Fruit fly (Drosophila melanogaster): Measurements from ENCODE around the gene sgg.

The sgg gene

dm6 chrX:2653533-2654296 lies 20.0 kb downstream of the sgg start (continued):
- TF ChIP-seq mirr (GFP tag; optimal IDR thresholded peaks at IDR 0.05) (peak; percentile 24), CG13123 (GFP tag; optimal IDR thresholded peaks at IDR 0.05) (no peak), lab (GFP tag; optimal IDR thresholded peaks at IDR 0.05) (peak; percentile 28), CG12219 (GFP tag; optimal IDR thresholded peaks at IDR 0.05) (peak; percentile 24), CG12299 (tag; optimal IDR thresholded peaks at IDR 0.05) (peak; percentile 12), tap (tag; optimal IDR thresholded peaks at IDR 0.05) (peak; percentile 26), wek (GFP tag; optimal IDR thresholded peaks at IDR 0.05) (peak; percentile 26), Xrp1 (GFP tag; IDR thresholded peaks at IDR 0.05) (peak; percentile 10; the same call in 1 of the 2 replicates), CG6813 (GFP tag; optimal IDR thresholded peaks at IDR 0.05) (peak; percentile 4), Pdp1 (GFP tag; optimal IDR thresholded peaks at IDR 0.05) (peak in 1 of 2 experiments; percentile 64), CG34376 (GFP tag; optimal IDR thresholded peaks at IDR 0.05) (peak; percentile 25), CG17568 (GFP tag; optimal IDR thresholded peaks at IDR 0.05) (peak; percentile 44), CG4360 (GFP tag; IDR thresholded peaks at IDR 0.05) (peak; percentile 42), CG10147 (GFP tag; optimal IDR thresholded peaks at IDR 0.05) (peak; percentile 8), fd64A (GFP tag; optimal IDR thresholded peaks at IDR 0.05) (peak; percentile 61), fru (optimal IDR thresholded peaks at IDR 0.05) (no peak), Sox100B (GFP tag; optimal IDR thresholded peaks at IDR 0.05) (peak; percentile 11), zf30C (GFP tag; optimal IDR thresholded peaks at IDR 0.05) (no peak), CG10543 (GFP tag; optimal IDR thresholded peaks at IDR 0.05) (peak; percentile 16), CG17385 (GFP tag; optimal IDR thresholded peaks at IDR 0.05) (peak; percentile 70), exex (tag; optimal IDR thresholded peaks at IDR 0.05) (peak; percentile 94), Sox102F (GFP tag; optimal IDR thresholded peaks at IDR 0.05) (peak; percentile 21), BtbVII (GFP tag; optimal IDR thresholded peaks at IDR 0.05) (peak; percentile 32), Sry-β (GFP tag; optimal IDR thresholded peaks at IDR 0.05) (peak; percentile 5), row (GFP tag; IDR thresholded peaks at IDR 0.05) (no peak), CG17912 (GFP tag; optimal IDR thresholded peaks at IDR 0.05) (peak; percentile 2), CG2678 (tag; optimal IDR thresholded peaks at IDR 0.05) (peak; percentile 49), CrebB (tag; optimal IDR thresholded peaks at IDR 0.05) (no peak), sug (tag; optimal IDR thresholded peaks at IDR 0.05) (peak; percentile 58), CG11723 (GFP tag; optimal IDR thresholded peaks at IDR 0.05) (peak; percentile 23), sna (GFP tag; IDR thresholded peaks at IDR 0.05; ENCODE audit: partially characterized antibody) (no peak), HmgZ (tag; optimal IDR thresholded peaks at IDR 0.05) (peak; percentile 29), CG15601 (tag; optimal IDR thresholded peaks at IDR 0.05) (peak; percentile 33), CG12659 (GFP tag; optimal IDR thresholded peaks at IDR 0.05) (no peak), H2.0 (GFP tag; IDR thresholded peaks at IDR 0.05) (no peak), dmrt99B (tag; optimal IDR thresholded peaks at IDR 0.05) (peak; percentile 5), sens (GFP tag) (peak; percentile 82), Blimp-1 (GFP tag; optimal IDR thresholded peaks at IDR 0.05) (peak; percentile 23), Hey (tag; optimal IDR thresholded peaks at IDR 0.05) (peak; percentile 58), PHDP (tag; optimal IDR thresholded peaks at IDR 0.05) (peak; percentile 32), Med (GFP tag) (peak; percentile 72), chinmo (GFP tag; IDR thresholded peaks at IDR 0.05; ENCODE audit: partially characterized antibody) (0 out of 4 replicates have a peak, but pooled peaks have one; percentile 30), sqz (GFP tag; optimal IDR thresholded peaks at IDR 0.05) (peak; percentile 12), Oaz (GFP tag; IDR thresholded peaks at IDR 0.05) (no peak), en (GFP tag; optimal IDR thresholded peaks at IDR 0.05) (no peak), nau (GFP tag; optimal IDR thresholded peaks at IDR 0.05) (peak; percentile 9), chn (GFP tag; optimal IDR thresholded peaks at IDR 0.05) (no peak), CG17359 (tag; optimal IDR thresholded peaks at IDR 0.05) (peak; percentile 57)

Measured in whole organism, embryonic.